Worm (Caenorhabditis elegans): ENCODE measurements around the gene rps-11.
A peak's percentile ranks its signal among the peaks of the same experiment; 100 is the strongest.

Gene rps-11

DNA sequence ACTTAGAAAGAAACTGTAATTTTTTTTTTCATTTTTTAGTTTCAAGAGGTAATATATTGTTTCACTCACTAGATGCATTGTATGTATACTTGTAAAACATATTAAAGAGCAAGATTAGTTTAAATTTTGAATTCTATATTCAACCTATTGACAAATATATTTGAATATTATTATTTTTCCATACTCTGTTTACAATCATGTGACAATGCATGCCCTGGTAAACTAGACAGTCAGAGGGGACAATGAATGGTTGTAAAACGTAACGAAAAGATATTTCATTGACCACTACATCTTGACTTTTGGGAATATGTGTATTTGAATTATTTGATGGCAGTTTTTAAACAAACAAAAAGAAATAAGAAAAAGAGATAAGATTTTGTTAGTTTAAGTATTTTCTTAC lies 19.9 kb downstream of the rps-11 start:
- TF ChIP-seq cog-1 (tag; optimal IDR thresholded peaks at IDR 0.05), result no peak
- TF ChIP-seq klf-2 (GFP tag; conservative IDR thresholded peaks at IDR 0.05), result no peak
- TF ChIP-seq flt-1 (GFP tag; IDR thresholded peaks at IDR 0.05), result no peak

- TF ChIP-seq klf-2 (GFP tag; conservative IDR thresholded peaks at IDR 0.05) (no peak), cog-1 (tag; optimal IDR thresholded peaks at IDR 0.05) (no peak), ztf-23 (GFP tag; IDR thresholded peaks at IDR 0.05) (no peak), flt-1 (GFP tag; IDR thresholded peaks at IDR 0.05) (no peak), ref-1 (GFP tag; conservative IDR thresholded peaks at IDR 0.05) (no peak), T22C8.4 (GFP tag; IDR thresholded peaks at IDR 0.05) (no peak), med-1 (GFP tag; optimal IDR thresholded peaks at IDR 0.05; ENCODE audit: insufficient read depth) (no peak), tab-1 (GFP tag; IDR thresholded peaks at IDR 0.05) (no peak), ztf-29 (GFP tag; IDR thresholded peaks at IDR 0.05) (no peak)
Observed at ce11 chrIV:11623060-11623459, 20.6 kb downstream of the rps-11 start, which contains the start of gene lys-4. lys-4 (minus strand) TSS chrIV:11623174.

- no peak for TF ChIP-seq ztf-29 (GFP tag; IDR thresholded peaks at IDR 0.05)
Observed at ce11 chrIV:11623759-11624287, 21.4 kb downstream of the rps-11 start.

ce11 chrIV:11625482-11625881 lies 23.0 kb downstream of the rps-11 start, which contains the start of gene lys-5:
lys-5 (minus strand) TSS chrIV:11625582.
- TF ChIP-seq flt-1 (GFP tag; IDR thresholded peaks at IDR 0.05) (no peak), tab-1 (GFP tag; IDR thresholded peaks at IDR 0.05) (no peak), klf-2 (GFP tag; conservative IDR thresholded peaks at IDR 0.05) (no peak), ztf-29 (GFP tag; IDR thresholded peaks at IDR 0.05) (no peak), ref-1 (GFP tag; conservative IDR thresholded peaks at IDR 0.05) (no peak), ztf-23 (GFP tag; IDR thresholded peaks at IDR 0.05) (no peak), T22C8.4 (GFP tag; IDR thresholded peaks at IDR 0.05) (no peak), cog-1 (tag; optimal IDR thresholded peaks at IDR 0.05) (no peak), med-1 (GFP tag; optimal IDR thresholded peaks at IDR 0.05; ENCODE audit: insufficient read depth) (no peak)

ce11 chrIV:11627847-11628246 lies 25.4 kb downstream of the rps-11 start, which contains the start of gene lys-6:
lys-6 (minus strand) TSS chrIV:11627947.
- no peak for TF ChIP-seq tab-1 (GFP tag; IDR thresholded peaks at IDR 0.05)
- TF ChIP-seq flt-1 (GFP tag; IDR thresholded peaks at IDR 0.05), result no peak
- TF ChIP-seq med-1 (GFP tag; optimal IDR thresholded peaks at IDR 0.05; ENCODE audit: insufficient read depth), result no peak
- no peak for TF ChIP-seq ztf-23 (GFP tag; IDR thresholded peaks at IDR 0.05)
- no peak for TF ChIP-seq klf-2 (GFP tag; conservative IDR thresholded peaks at IDR 0.05)
- no peak for TF ChIP-seq ref-1 (GFP tag; conservative IDR thresholded peaks at IDR 0.05)
- TF ChIP-seq T22C8.4 (GFP tag; IDR thresholded peaks at IDR 0.05), result no peak
- TF ChIP-seq cog-1 (tag; optimal IDR thresholded peaks at IDR 0.05), result no peak
- no peak for TF ChIP-seq ztf-29 (GFP tag; IDR thresholded peaks at IDR 0.05)

DNA sequence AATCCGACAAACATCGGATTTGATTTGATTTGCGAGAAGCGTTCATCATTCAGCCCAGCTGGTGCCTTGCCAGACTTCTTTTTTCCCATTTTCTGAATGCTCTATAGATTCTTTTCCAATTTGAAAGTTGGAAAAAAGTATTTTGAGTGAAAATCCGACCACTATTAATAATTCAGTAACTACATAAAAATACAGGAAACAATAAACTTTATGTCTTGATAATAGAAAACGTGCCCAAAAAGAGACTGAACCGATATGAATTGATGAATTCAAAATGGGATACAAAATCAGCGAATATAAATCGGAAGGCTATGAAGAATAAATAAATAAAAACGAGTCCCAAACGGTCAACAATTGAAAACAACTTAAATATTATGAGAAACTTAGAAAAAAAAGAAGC lies 29.3 kb downstream of the rps-11 start, which contains the start of gene F58B3.4:
Gene F58B3.4 (minus strand): TSS at position 101 of the 400 bp plus-strand sequence.
- no peak for TF ChIP-seq cog-1 (tag; optimal IDR thresholded peaks at IDR 0.05)
- no peak for TF ChIP-seq flt-1 (GFP tag; IDR thresholded peaks at IDR 0.05)
- no peak for TF ChIP-seq ztf-23 (GFP tag; IDR thresholded peaks at IDR 0.05)
- no peak for TF ChIP-seq med-1 (GFP tag; optimal IDR thresholded peaks at IDR 0.05; ENCODE audit: insufficient read depth)
- TF ChIP-seq ztf-29 (GFP tag; IDR thresholded peaks at IDR 0.05), result no peak
- no peak for TF ChIP-seq T22C8.4 (GFP tag; IDR thresholded peaks at IDR 0.05)
- TF ChIP-seq tab-1 (GFP tag; IDR thresholded peaks at IDR 0.05), result no peak
- no peak for TF ChIP-seq klf-2 (GFP tag; conservative IDR thresholded peaks at IDR 0.05)
- TF ChIP-seq ref-1 (GFP tag; conservative IDR thresholded peaks at IDR 0.05), result no peak

ce11 chrIV:11635437-11636408 lies 33.3 kb downstream of the rps-11 start, which contains the start of gene mars-1:
mars-1 (minus strand) TSS chrIV:11635487.
- no peak for TF ChIP-seq med-1 (GFP tag; optimal IDR thresholded peaks at IDR 0.05; ENCODE audit: insufficient read depth)
- TF ChIP-seq ref-1 (GFP tag; conservative IDR thresholded peaks at IDR 0.05), result no peak
- TF ChIP-seq flt-1 (GFP tag; IDR thresholded peaks at IDR 0.05), result peak; percentile 81
- no peak for TF ChIP-seq ztf-29 (GFP tag; IDR thresholded peaks at IDR 0.05)
- peak; percentile 52; the same call in 1 of the 2 replicates for TF ChIP-seq ztf-23 (GFP tag; IDR thresholded peaks at IDR 0.05)
- no peak for TF ChIP-seq cog-1 (tag; optimal IDR thresholded peaks at IDR 0.05)

DNA sequence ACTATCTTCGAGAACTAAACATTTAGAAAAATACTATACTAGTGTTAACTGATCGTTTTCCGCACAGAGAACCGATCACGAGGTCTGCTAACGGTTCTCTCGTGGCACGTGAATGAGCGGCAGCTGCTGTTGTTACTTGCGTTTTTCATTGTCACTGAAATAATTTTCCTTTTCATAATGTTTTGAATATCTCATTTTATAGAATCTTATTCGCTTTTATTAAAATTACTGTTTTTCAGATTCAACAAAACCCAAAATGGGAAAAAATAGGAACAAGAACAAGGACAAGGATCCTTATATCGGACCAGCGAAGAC lies 33.9 kb downstream of the rps-11 start, which contains the start of gene F58B3.6:
Gene F58B3.6 (plus strand): TSS at position 240 of the 315 bp plus-strand sequence.
- TF ChIP-seq T22C8.4 (GFP tag; IDR thresholded peaks at IDR 0.05) (no peak), ztf-29 (GFP tag; IDR thresholded peaks at IDR 0.05) (no peak), tab-1 (GFP tag; IDR thresholded peaks at IDR 0.05) (no peak), med-1 (GFP tag; optimal IDR thresholded peaks at IDR 0.05; ENCODE audit: insufficient read depth) (no peak), flt-1 (GFP tag; IDR thresholded peaks at IDR 0.05) (no peak), cog-1 (tag; optimal IDR thresholded peaks at IDR 0.05) (no peak), ref-1 (GFP tag; conservative IDR thresholded peaks at IDR 0.05) (no peak), klf-2 (GFP tag; conservative IDR thresholded peaks at IDR 0.05) (no peak), ztf-23 (GFP tag; IDR thresholded peaks at IDR 0.05) (no peak)

DNA sequence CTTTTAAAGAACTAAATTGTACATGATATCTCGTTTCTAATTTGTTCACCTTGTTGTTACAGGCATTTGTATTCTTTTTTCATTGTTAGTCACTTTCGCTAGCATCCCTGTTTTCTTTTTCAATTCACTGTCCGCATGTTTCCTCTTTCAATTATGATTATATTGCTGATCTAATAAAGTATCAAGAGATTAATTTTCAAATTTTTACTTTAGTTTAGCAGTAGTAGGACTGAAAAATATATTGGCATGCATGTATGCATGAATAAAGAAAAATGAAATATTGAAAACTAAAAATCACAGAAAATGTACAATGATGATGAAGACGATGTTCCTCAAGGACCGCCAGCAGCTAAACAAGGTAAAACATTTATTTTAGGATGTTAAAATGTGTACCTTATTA lies 35.6 kb downstream of the rps-11 start, which contains the start of gene rbm-17:
Gene rbm-17 (plus strand): TSS at position 301 of the 400 bp plus-strand sequence.
- TF ChIP-seq ref-1 (GFP tag; conservative IDR thresholded peaks at IDR 0.05), result no peak
- TF ChIP-seq cog-1 (tag; optimal IDR thresholded peaks at IDR 0.05), result no peak
- no peak for TF ChIP-seq flt-1 (GFP tag; IDR thresholded peaks at IDR 0.05)
- no peak for TF ChIP-seq med-1 (GFP tag; optimal IDR thresholded peaks at IDR 0.05; ENCODE audit: insufficient read depth)
- no peak for TF ChIP-seq T22C8.4 (GFP tag; IDR thresholded peaks at IDR 0.05)
- TF ChIP-seq ztf-29 (GFP tag; IDR thresholded peaks at IDR 0.05), result no peak
- TF ChIP-seq ztf-23 (GFP tag; IDR thresholded peaks at IDR 0.05), result no peak
- TF ChIP-seq klf-2 (GFP tag; conservative IDR thresholded peaks at IDR 0.05), result no peak
- TF ChIP-seq tab-1 (GFP tag; IDR thresholded peaks at IDR 0.05), result no peak

Measured in whole organism, midembryonic.